Fruit fly (Drosophila melanogaster) Kc167 (cell line): Measurements from ENCODE around the gene CG11626.

Experiments used
- Myc ChIP-seq: fragments of >200 bp; optimal IDR thresholded peaks from 2 replicates; lab custom pipeline; 2017; ENCODE audit warnings: missing external identifiers
- Sin3A ChIP-seq: fragments of >200 bp; optimal IDR thresholded peaks from 2 replicates; lab custom pipeline; 2018; ENCODE audit warnings: missing external identifiers
- h ChIP-seq: fragments of >200 bp; optimal IDR thresholded peaks from 3 replicates; lab custom pipeline; 2018; ENCODE audit warnings: missing external identifiers
- insv ChIP-seq: fragments of >200 bp; optimal IDR thresholded peaks from 3 replicates; lab custom pipeline; 2018; ENCODE audit warnings: missing external identifiers
- psq ChIP-seq: fragments of >200 bp; optimal IDR thresholded peaks from 2 replicates; lab custom pipeline; 2017; ENCODE audit warnings: missing external identifiers
- ttk ChIP-seq: sonication (Bioruptor generic); optimal IDR thresholded peaks from 2 replicates; lab custom pipeline; 2017; ENCODE audit warnings: missing external identifiers

Gene CG11626

DNA sequence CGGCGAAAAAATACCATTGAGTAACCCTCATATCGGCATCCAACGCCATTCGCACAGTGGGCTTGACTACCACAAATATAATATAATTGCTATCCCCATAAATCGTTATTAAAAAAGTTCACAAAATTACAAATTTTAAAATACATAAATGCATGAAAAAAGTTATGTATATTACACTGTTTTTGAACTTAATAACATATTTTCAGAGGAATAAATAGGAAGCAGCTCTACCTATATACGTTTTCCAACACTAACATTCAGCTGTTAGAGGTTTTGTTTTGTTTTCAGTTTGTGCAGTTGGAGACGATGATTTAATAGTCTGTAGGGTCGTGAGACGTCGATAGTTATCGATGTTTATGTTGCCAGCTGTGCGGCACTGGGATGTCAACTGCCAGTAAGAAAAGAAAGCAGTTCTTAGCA lies 5.6 kb upstream of the CG11626 start, which contains the start of the genes Ino80 and Aptx:
Ino80 (minus strand) TSS at position 58 of the 420 bp plus-strand sequence.
Aptx (plus strand) TSS at position 360 of the 420 bp plus-strand sequence.
- TF ChIP-seq Sin3A: no peak
- no peak for TF ChIP-seq Myc (lab: Kevin White, UChicago)
- TF ChIP-seq insv (lab: Kevin White, UChicago): no peak
- no peak for TF ChIP-seq h (lab: Kevin White, UChicago)
- no peak for TF ChIP-seq ttk (lab: Kevin White, UChicago)
- TF ChIP-seq psq (lab: Kevin White, UChicago): no peak

DNA sequence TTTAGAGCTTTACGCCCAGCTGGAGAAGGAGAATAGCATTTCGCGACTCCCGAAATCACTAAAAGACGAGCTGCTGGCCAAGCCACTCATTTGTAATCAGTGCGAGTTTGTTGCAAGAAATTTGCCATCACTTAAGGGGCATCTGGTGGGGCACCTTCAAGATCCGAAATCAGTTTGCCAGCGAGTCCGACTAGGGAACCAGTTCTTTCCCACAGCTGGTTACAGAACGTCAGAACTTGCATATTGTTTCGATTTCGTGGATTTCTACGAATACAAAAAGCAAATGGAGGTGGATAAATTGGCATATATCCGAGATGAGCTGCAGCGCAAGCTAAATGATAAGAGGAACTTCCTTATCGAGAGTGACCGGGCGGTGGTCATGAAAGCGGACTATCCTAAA lies 4.4 kb upstream of the CG11626 start:
- no peak for TF ChIP-seq Myc (lab: Kevin White, UChicago)
- TF ChIP-seq psq (lab: Kevin White, UChicago): no peak
- no peak for TF ChIP-seq h (lab: Kevin White, UChicago)
- TF ChIP-seq Sin3A: no peak
- TF ChIP-seq insv (lab: Kevin White, UChicago): no peak
- no peak for TF ChIP-seq ttk (lab: Kevin White, UChicago)

DNA sequence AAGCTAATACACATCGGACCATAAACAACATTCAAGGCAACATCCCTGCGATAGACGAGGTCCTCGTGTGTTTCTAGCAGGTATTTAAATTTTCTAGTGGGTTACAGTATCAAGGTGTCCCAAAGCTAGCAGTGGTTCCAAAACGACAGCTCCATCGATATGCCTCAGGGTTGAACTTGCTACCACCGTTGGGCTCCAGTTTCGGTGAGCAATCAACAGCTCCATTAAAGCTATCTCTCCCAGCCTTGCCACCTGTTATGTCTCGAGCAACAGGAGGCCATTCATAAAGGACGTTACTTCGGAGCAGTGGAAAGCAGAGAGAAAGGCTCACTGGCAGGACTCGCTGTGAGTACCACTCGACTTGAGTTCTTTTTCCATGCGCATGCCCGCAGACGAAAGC lies 1.8 kb upstream of the CG11626 start:
- TF ChIP-seq ttk (lab: Kevin White, UChicago): no peak

DNA sequence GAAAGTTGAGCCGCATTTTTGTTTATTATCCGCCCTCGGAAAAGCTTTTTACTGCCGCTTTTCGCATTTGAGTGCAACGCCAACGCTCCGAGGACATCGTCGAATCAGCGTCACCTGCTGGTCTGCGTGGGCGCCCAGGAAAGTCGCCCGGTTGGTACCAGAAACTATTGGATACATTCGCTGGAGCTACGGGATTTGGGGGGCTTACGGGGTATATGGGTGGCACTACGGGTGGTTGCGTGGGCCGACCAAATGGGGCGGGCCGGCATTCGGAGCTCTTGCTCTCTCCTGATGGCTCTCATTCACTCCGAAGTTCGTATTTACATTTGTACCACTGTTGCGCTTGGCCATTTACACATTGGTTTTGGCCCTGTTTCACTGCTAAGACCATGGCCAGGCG lies 2.7 kb downstream of the CG11626 start:
- no peak for TF ChIP-seq Myc (lab: Kevin White, UChicago)
- TF ChIP-seq Sin3A: no peak
- no peak for TF ChIP-seq h (lab: Kevin White, UChicago)
- TF ChIP-seq ttk (lab: Kevin White, UChicago): no peak
- no peak for TF ChIP-seq insv (lab: Kevin White, UChicago)
- no peak for TF ChIP-seq psq (lab: Kevin White, UChicago)

DNA sequence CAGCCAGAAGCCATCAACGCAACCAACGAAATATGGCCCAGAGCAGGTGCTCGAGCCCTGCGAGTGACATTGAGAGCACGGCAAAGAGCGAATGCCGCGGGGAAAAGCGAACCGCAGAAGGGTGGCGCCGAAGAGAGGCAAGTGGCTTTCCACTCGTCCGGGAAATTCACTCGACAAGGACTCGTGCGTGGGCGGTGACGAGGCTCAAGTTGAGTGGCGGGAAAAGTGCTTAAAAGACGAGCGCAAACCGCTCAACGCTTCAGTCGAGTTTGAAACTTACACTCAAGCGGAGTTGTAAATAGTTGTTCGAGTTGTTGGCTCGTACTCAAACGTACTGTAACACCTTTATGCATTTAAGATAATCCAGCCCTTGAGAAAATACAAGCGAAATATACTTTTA lies 3.8 kb downstream of the CG11626 start, which contains the start of gene CG31221:
CG31221 (plus strand) TSS at position 256 of the 400 bp plus-strand sequence.
- no peak for TF ChIP-seq psq (lab: Kevin White, UChicago)
- no peak for TF ChIP-seq h (lab: Kevin White, UChicago)
- TF ChIP-seq insv (lab: Kevin White, UChicago): no peak
- no peak for TF ChIP-seq ttk (lab: Kevin White, UChicago)
- no peak for TF ChIP-seq Sin3A
- TF ChIP-seq Myc (lab: Kevin White, UChicago): no peak

DNA sequence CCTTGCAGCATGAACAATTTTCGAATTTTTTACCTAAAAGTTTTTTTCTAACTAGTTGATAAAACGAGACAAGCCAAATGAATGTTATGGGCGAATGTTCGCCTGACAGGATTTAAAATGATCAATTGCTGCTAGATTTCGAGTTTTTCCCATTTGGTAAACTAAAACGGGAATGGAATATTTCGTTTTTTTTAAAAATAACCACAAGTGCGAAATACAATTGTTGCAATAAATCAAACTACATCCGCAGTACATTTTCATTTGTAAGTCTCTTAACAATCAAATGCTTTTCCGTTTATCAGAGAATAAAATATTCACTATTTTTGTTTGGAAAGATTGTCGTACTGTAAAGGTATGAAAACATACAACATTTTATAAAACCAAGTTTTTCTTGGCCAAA lies 16.4 kb downstream of the CG11626 start, which contains the start of gene CG3517:
CG3517 (minus strand) TSS at position 101 of the 400 bp plus-strand sequence.
- TF ChIP-seq h (lab: Kevin White, UChicago) (no peak), Myc (lab: Kevin White, UChicago) (no peak), insv (lab: Kevin White, UChicago) (no peak), psq (lab: Kevin White, UChicago) (no peak), Sin3A (no peak), ttk (lab: Kevin White, UChicago) (no peak)

DNA sequence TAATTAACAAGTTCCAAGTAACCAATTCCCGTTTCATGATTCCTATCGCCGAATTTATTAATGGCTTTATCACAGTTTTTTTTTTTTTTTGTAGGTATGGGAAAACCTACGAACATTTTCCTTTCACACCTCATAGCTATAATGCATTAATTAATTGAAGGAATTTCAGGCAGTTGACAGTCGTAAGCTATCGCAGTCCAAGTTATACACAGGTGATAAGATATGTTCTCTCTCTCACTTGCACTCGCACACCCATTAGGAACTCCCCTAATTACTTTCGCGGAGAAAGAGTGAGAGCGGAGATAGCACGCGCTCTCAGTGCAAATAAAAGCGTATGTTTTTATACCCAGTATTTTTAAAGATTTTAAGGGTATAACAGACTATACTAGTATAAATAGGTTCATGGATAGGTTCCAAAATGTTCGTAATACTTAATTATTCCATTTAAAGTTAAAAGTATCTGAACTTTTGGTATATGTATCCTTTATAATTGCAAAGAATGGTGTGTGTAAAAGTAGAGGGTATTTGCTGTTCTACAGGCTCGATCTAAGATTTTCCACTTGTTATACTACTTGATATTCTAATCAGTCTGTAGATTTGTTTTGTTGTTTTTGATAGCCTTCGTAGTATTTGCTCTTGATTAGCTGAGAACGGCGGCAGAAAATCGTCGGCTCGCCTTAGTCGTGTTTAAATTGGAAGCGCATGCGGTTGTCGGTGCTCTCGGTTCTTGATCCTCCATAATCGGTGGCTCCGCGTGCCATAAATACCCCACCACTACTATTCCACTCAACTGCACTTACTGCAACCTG lies 51.9 kb downstream of the CG11626 start, which contains the start of gene Dys:
Dys (plus strand) TSS at position 677 of the 809 bp plus-strand sequence.
- TF ChIP-seq psq (lab: Kevin White, UChicago): no peak
